Fruit fly (Drosophila melanogaster) whole organism: ENCODE results near the gene Crz.

Experiments
- CG8478 ChIP-seq: fragments of >200 bp; optimal IDR thresholded peaks from 2 replicates; lab custom pipeline; 2018; ENCODE audit warnings: inconsistent platforms
- Dll ChIP-seq: fragments of >200 bp; optimal IDR thresholded peaks from 2 replicates; lab custom pipeline; 2017
- pan ChIP-seq: fragments of >200 bp; optimal IDR thresholded peaks from 2 replicates; lab custom pipeline; 2017
- psq ChIP-seq: fragments of >200 bp; optimal IDR thresholded peaks from 2 replicates; lab custom pipeline; 2017
- usp ChIP-seq: fragments of >200 bp; optimal IDR thresholded peaks from 2 replicates; lab custom pipeline; 2017; ENCODE audit warnings: missing biosample characterization, missing genetic modification characterization, mixed read lengths

- TF ChIP-seq psq (lab: Kevin White, UChicago) (no peak), CG8478 (lab: Kevin White, UChicago) (no peak), Dll (lab: Kevin White, UChicago) (no peak), pan (lab: Kevin White, UChicago) (no peak), usp (no peak)
Observed at dm6 chr3R:14280324-14280723, 34.3 kb upstream of the Crz start.
